Worm (Caenorhabditis elegans) whole organism, late embryonic: Measurements from ENCODE around the gene C03G6.21.

Source experiments
- C08G9.2 ChIP-seq: sonication (generic microtip); optimal IDR thresholded peaks from 2 replicates; lab custom pipeline; 2016; ENCODE audit warnings: mild to moderate bottlenecking, missing genetic modification characterization, moderate library complexity, missing compliant biosample characterization
- C38D4.7 ChIP-seq: fragments of 200-800 bp; sonication (Bioruptor generic); optimal IDR thresholded peaks from 2 replicates; lab custom pipeline; 2018; ENCODE audit warnings: mild to moderate bottlenecking, missing genetic modification characterization, moderate library complexity, missing compliant biosample characterization
- T23F11.4 ChIP-seq: fragments of 200-800 bp; sonication (Bioruptor generic); optimal IDR thresholded peaks from 2 replicates; lab custom pipeline; 2018; ENCODE audit warnings: mild to moderate bottlenecking, missing genetic modification characterization, missing compliant biosample characterization
- ceh-2 ChIP-seq: sonication (generic microtip); optimal IDR thresholded peaks from 2 replicates; lab custom pipeline; 2016; ENCODE audit warnings: missing genotype, missing genetic modification characterization, missing compliant biosample characterization
- ceh-24 ChIP-seq: sonication (generic microtip); optimal IDR thresholded peaks from 2 replicates; lab custom pipeline; 2016; ENCODE audit warnings: mild to moderate bottlenecking, missing genetic modification characterization, missing compliant biosample characterization
- ceh-6 ChIP-seq: fragments of 200-800 bp; sonication (Bioruptor generic); optimal IDR thresholded peaks from 2 replicates; lab custom pipeline; 2018; ENCODE audit warnings: mild to moderate bottlenecking, missing genetic modification characterization, missing compliant biosample characterization
- elt-2 ChIP-seq: sonication (generic microtip); optimal IDR thresholded peaks from 2 replicates; lab custom pipeline; 2016; ENCODE audit warnings: missing genetic modification reagents, missing genetic modification characterization, missing compliant biosample characterization
- elt-4 ChIP-seq: sonication (generic microtip); optimal IDR thresholded peaks from 2 replicates; lab custom pipeline; 2016; ENCODE audit warnings: missing genetic modification characterization, missing compliant biosample characterization
- fkh-6 ChIP-seq: sonication (generic microtip); optimal IDR thresholded peaks from 2 replicates; lab custom pipeline; 2016; ENCODE audit warnings: missing genetic modification characterization, missing compliant biosample characterization
- hlh-6 ChIP-seq: sonication (generic microtip); optimal IDR thresholded peaks from 2 replicates; lab custom pipeline; 2016; ENCODE audit warnings: missing genotype, missing genetic modification characterization, missing compliant biosample characterization
- lin-11 ChIP-seq: fragments of 200-800 bp; sonication (Bioruptor generic); optimal IDR thresholded peaks from 2 replicates; lab custom pipeline; 2018; ENCODE audit warnings: mild to moderate bottlenecking, missing genetic modification characterization, missing compliant biosample characterization
- nfya-1 ChIP-seq: sonication (generic microtip); optimal IDR thresholded peaks from 2 replicates; lab custom pipeline; 2017; ENCODE audit warnings: missing genetic modification characterization, mild to moderate bottlenecking, missing compliant biosample characterization, antibody characterized with exemption, moderate library complexity
- nhr-11 ChIP-seq: fragments of 150-350 bp; optimal IDR thresholded peaks from 2 replicates; lab custom pipeline; 2014; ENCODE audit warnings: missing biosample characterization, missing genetic modification characterization
- npax-4 ChIP-seq: sonication (generic microtip); optimal IDR thresholded peaks from 2 replicates; lab custom pipeline; 2016; ENCODE audit warnings: missing genetic modification characterization, missing compliant biosample characterization
- odd-2 ChIP-seq: sonication (generic microtip); optimal IDR thresholded peaks from 2 replicates; lab custom pipeline; 2017; ENCODE audit warnings: antibody characterized with exemption, mild to moderate bottlenecking, missing genetic modification characterization, missing compliant biosample characterization
- pat-9 ChIP-seq: fragments of 200-800 bp; sonication (Bioruptor generic); optimal IDR thresholded peaks from 2 replicates; lab custom pipeline; 2018; ENCODE audit warnings: mild to moderate bottlenecking, missing genetic modification characterization, moderate library complexity, missing compliant biosample characterization
- sox-4 ChIP-seq: sonication (generic microtip); optimal IDR thresholded peaks from 2 replicates; lab custom pipeline; 2017; ENCODE audit warnings: mild to moderate bottlenecking, missing genetic modification characterization, inconsistent platforms, missing compliant biosample characterization
- syd-9 ChIP-seq: sonication (generic microtip); optimal IDR thresholded peaks from 2 replicates; lab custom pipeline; 2016; ENCODE audit warnings: mild to moderate bottlenecking, missing genetic modification characterization, moderate library complexity, missing compliant biosample characterization
- tbx-7 ChIP-seq: sonication (generic microtip); optimal IDR thresholded peaks from 2 replicates; lab custom pipeline; 2016; ENCODE audit warnings: missing genotype, missing genetic modification characterization, missing compliant biosample characterization
- unc-55 ChIP-seq: sonication (generic microtip); optimal IDR thresholded peaks from 2 replicates; lab custom pipeline; 2017; ENCODE audit warnings: missing biosample characterization, missing genetic modification reagents, missing genetic modification characterization

The C03G6.21 gene

DNA sequence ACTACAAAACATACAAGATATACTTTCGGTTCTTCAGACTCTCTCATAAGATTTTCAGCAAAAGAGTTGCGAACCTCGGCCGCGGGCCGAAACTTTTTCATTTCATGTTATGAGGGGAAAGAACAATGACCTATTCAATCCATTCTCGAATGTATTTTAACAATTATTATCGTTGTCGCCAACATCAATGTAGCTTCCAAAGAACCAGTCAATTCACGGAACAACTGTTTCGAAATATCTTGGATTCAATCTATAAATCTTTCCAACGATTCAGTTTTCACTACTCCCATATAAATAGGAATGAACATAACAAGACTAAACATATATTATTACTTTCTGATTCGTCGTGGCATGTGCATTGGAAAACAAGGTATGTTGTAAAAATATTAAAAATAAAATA is 49.5 kb downstream of the C03G6.21 start, which contains the start of gene F07G11.1:
Gene F07G11.1 (plus strand): TSS at position 301 of the 400 bp plus-strand sequence.
- TF ChIP-seq C08G9.2 (tag; lab: Kevin White, UChicago): no peak
- no peak for TF ChIP-seq tbx-7
- no peak for TF ChIP-seq lin-11 (tag; lab: Kevin White, UChicago)
- TF ChIP-seq C38D4.7 (GFP tag; lab: Kevin White, UChicago): no peak
- TF ChIP-seq elt-4 (tag; lab: Kevin White, UChicago): no peak
- TF ChIP-seq nfya-1 (tag; lab: Kevin White, UChicago): no peak
- TF ChIP-seq elt-2 (tag; lab: Kevin White, UChicago): no peak
- no peak for TF ChIP-seq fkh-6
- no peak for TF ChIP-seq syd-9 (tag; lab: Kevin White, UChicago)
- TF ChIP-seq hlh-6: no peak
- TF ChIP-seq T23F11.4 (GFP tag; lab: Kevin White, UChicago): no peak
- no peak for TF ChIP-seq odd-2 (tag; lab: Kevin White, UChicago)
- no peak for TF ChIP-seq pat-9 (tag; lab: Kevin White, UChicago)
- TF ChIP-seq unc-55: no peak
- TF ChIP-seq npax-4 (tag; lab: Kevin White, UChicago): no peak
- TF ChIP-seq ceh-2 (tag; lab: Kevin White, UChicago): no peak
- no peak for TF ChIP-seq nhr-11 (tag; lab: Kevin White, UChicago)
- TF ChIP-seq ceh-6 (GFP tag; lab: Kevin White, UChicago): no peak
- TF ChIP-seq ceh-24 (tag; lab: Kevin White, UChicago): no peak
- no peak for TF ChIP-seq sox-4 (tag; lab: Kevin White, UChicago)
